Fruit fly (Drosophila melanogaster) whole organism, embryonic: Measurements from ENCODE around the gene CG17154.

Experiments used
- Adf1 ChIP-seq: fragments of 200-800 bp; sonication (Bioruptor generic); IDR thresholded peaks from 2 replicates; pipeline ENCODE4 v1.3.6; 2022; ENCODE audit warnings: missing biosample characterization, missing genetic modification characterization
- Bteb2 ChIP-seq: fragments of 200-800 bp; sonication (Bioruptor generic); optimal IDR thresholded peaks from 2 replicates; lab custom pipeline; 2016; ENCODE audit warnings: missing biosample characterization, missing genetic modification characterization
- CG10431 ChIP-seq: fragments of 200-800 bp; sonication (Bioruptor generic); optimal IDR thresholded peaks from 3 replicates; lab custom pipeline; 2018; ENCODE audit warnings: missing biosample characterization, mild to moderate bottlenecking, missing genetic modification characterization
- CG12299 ChIP-seq: fragments of 200-800 bp; sonication (Bioruptor generic); optimal IDR thresholded peaks from 2 replicates; lab custom pipeline; 2018; ENCODE audit warnings: missing biosample characterization, mild to moderate bottlenecking, missing genetic modification characterization
- CG1792 ChIP-seq: fragments of 200-800 bp; sonication (Bioruptor generic); optimal IDR thresholded peaks from 2 replicates; lab custom pipeline; 2016; ENCODE audit warnings: missing biosample characterization, missing genetic modification characterization
- CG2129 ChIP-seq: fragments of 200-800 bp; sonication (Bioruptor generic); IDR thresholded peaks from 2 replicates; pipeline ENCODE4 v1.3.6; 2022; ENCODE audit warnings: missing biosample characterization, missing genetic modification characterization; ENCODE audit not compliant: partially characterized antibody
- CG31388 ChIP-seq: fragments of 200-800 bp; sonication (Bioruptor generic); optimal IDR thresholded peaks from 2 replicates; lab custom pipeline; 2016; ENCODE audit warnings: missing biosample characterization, missing genetic modification characterization
- CG3726 ChIP-seq: fragments of 200-800 bp; sonication (Bioruptor generic); IDR thresholded peaks from 3 replicates; pipeline ENCODE4, ENCODE4 v1.3.6; 2022; ENCODE audit warnings: missing biosample characterization, missing genetic modification characterization
- CG4282 ChIP-seq: fragments of 200-800 bp; sonication (Bioruptor generic); optimal IDR thresholded peaks from 2 replicates; lab custom pipeline; 2016; ENCODE audit warnings: missing biosample characterization, missing genetic modification characterization
- CG4854 ChIP-seq: fragments of 200-800 bp; sonication (Bioruptor generic); optimal IDR thresholded peaks from 2 replicates; lab custom pipeline; 2016; ENCODE audit warnings: missing biosample characterization, missing genetic modification characterization, inconsistent platforms
- CG7372 ChIP-seq: fragments of 200-800 bp; sonication (Bioruptor generic); IDR thresholded peaks from 2 replicates; pipeline ENCODE4 v1.3.6; 2022; ENCODE audit warnings: missing biosample characterization, missing genetic modification characterization
- CG8089 ChIP-seq: fragments of 200-800 bp; sonication (Bioruptor generic); optimal IDR thresholded peaks from 3 replicates; lab custom pipeline; 2016; ENCODE audit warnings: missing biosample characterization, missing genetic modification characterization
- CG8290 ChIP-seq, 3 experiments: fragments of 200-800 bp; sonication (Bioruptor generic); optimal IDR thresholded peaks; 2 replicates each; lab custom pipeline; 2016 to 2019; ENCODE audit warnings: missing biosample characterization in 3 of 3, missing genetic modification characterization in 3 of 3, mild to moderate bottlenecking in 2 of 3, moderate library complexity in 1 of 3
- CG9609 ChIP-seq: fragments of 200-800 bp; sonication (Bioruptor generic); optimal IDR thresholded peaks from 3 replicates; lab custom pipeline; 2016; ENCODE audit warnings: missing biosample characterization, missing genetic modification characterization
- CG9817 ChIP-seq: fragments of 200-800 bp; sonication (Bioruptor generic); optimal IDR thresholded peaks from 2 replicates; lab custom pipeline; 2018; ENCODE audit warnings: missing biosample characterization, mild to moderate bottlenecking, missing genetic modification characterization, moderate library complexity
- CG9932 ChIP-seq: fragments of 200-800 bp; sonication (Bioruptor generic); IDR thresholded peaks from 2 replicates; pipeline ENCODE4 v1.3.6; 2022; ENCODE audit warnings: missing biosample characterization, missing genetic modification characterization
- CTCF ChIP-seq: fragments of 200-800 bp; sonication (Bioruptor generic); optimal IDR thresholded peaks from 2 replicates; lab custom pipeline; 2017; ENCODE audit warnings: missing biosample characterization, mild to moderate bottlenecking, missing genetic modification characterization, moderate library complexity
- Deaf1 ChIP-seq: fragments of 200-800 bp; optimal IDR thresholded peaks from 3 replicates; lab custom pipeline; 2019; ENCODE audit warnings: missing biosample characterization, mild to moderate bottlenecking, missing genetic modification characterization, moderate library complexity
- Dek ChIP-seq: fragments of 200-800 bp; sonication (Bioruptor generic); optimal IDR thresholded peaks from 3 replicates; lab custom pipeline; 2019; ENCODE audit warnings: missing biosample characterization, mild to moderate bottlenecking, missing genetic modification characterization, moderate library complexity
- Dip3 ChIP-seq: fragments of 200-800 bp; sonication (Bioruptor generic); optimal IDR thresholded peaks from 3 replicates; lab custom pipeline; 2016; ENCODE audit warnings: missing biosample characterization, missing genetic modification characterization
- Drgx ChIP-seq: fragments of 200-800 bp; sonication (Bioruptor generic); IDR thresholded peaks from 2 replicates; pipeline ENCODE4 v1.3.6; 2022; ENCODE audit warnings: missing biosample characterization, missing genetic modification characterization
- Fer3 ChIP-seq: fragments of 200-800 bp; sonication (Bioruptor generic); optimal IDR thresholded peaks from 2 replicates; lab custom pipeline; 2018; ENCODE audit warnings: missing biosample characterization, mild to moderate bottlenecking, missing genetic modification characterization, moderate library complexity
- GATAe ChIP-seq: fragments of 200-800 bp; sonication (Bioruptor generic); conservative IDR thresholded peaks from 2 replicates; pipeline ENCODE4 v1.3.6; 2022; ENCODE audit warnings: missing biosample characterization, missing genetic modification characterization
- Hmr ChIP-seq: fragments of 200-800 bp; sonication (Bioruptor generic); optimal IDR thresholded peaks from 3 replicates; lab custom pipeline; 2017; ENCODE audit warnings: mild to moderate bottlenecking, missing biosample characterization, missing genetic modification reagents, missing genetic modification characterization
- Hmx ChIP-seq: fragments of 200-800 bp; sonication (Bioruptor generic); optimal IDR thresholded peaks from 2 replicates; lab custom pipeline; 2016; ENCODE audit warnings: missing biosample characterization, missing genetic modification characterization
- Hr39 ChIP-seq: fragments of >200 bp; optimal IDR thresholded peaks from 2 replicates; lab custom pipeline; 2017
- Kr ChIP-seq: fragments of 200-800 bp; sonication (Bioruptor generic); optimal IDR thresholded peaks from 2 replicates; lab custom pipeline; 2017; ENCODE audit warnings: missing biosample characterization, mild to moderate bottlenecking, missing genetic modification characterization
- Opbp ChIP-seq: fragments of 200-800 bp; sonication (Bioruptor generic); IDR thresholded peaks from 3 replicates; pipeline ENCODE4 v1.3.6; 2022; ENCODE audit warnings: missing biosample characterization, missing genetic modification characterization; ENCODE audit not compliant: partially characterized antibody
- Ssrp ChIP-seq: fragments of 200-800 bp; sonication (Bioruptor generic); optimal IDR thresholded peaks from 2 replicates; lab custom pipeline; 2018; ENCODE audit warnings: missing biosample characterization, mild to moderate bottlenecking, missing genetic modification characterization, moderate library complexity
- Vsx1 ChIP-seq: fragments of 200-800 bp; sonication (Bioruptor generic); optimal IDR thresholded peaks from 2 replicates; lab custom pipeline; 2017; ENCODE audit warnings: missing biosample characterization, mild to moderate bottlenecking, missing genetic modification characterization, missing genetic modification reagents
- YL-1 ChIP-seq: fragments of 200-800 bp; sonication (Bioruptor generic); optimal IDR thresholded peaks from 3 replicates; lab custom pipeline; 2017; ENCODE audit warnings: missing biosample characterization, mild to moderate bottlenecking, missing genetic modification characterization
- bcd ChIP-seq: fragments of 200-800 bp; sonication (Bioruptor generic); optimal IDR thresholded peaks from 2 replicates; lab custom pipeline; 2017; ENCODE audit warnings: missing biosample characterization, mild to moderate bottlenecking, missing genetic modification characterization
- btn ChIP-seq: fragments of 200-800 bp; sonication (Bioruptor generic); optimal IDR thresholded peaks from 2 replicates; lab custom pipeline; 2016; ENCODE audit warnings: missing biosample characterization, missing genetic modification characterization
- cad ChIP-seq: fragments of >200 bp; optimal IDR thresholded peaks from 2 replicates; lab custom pipeline; 2017; ENCODE audit warnings: missing biosample characterization, missing genetic modification characterization
- caup ChIP-seq: fragments of 200-800 bp; sonication (Bioruptor generic); optimal IDR thresholded peaks from 3 replicates; lab custom pipeline; 2017; ENCODE audit warnings: missing biosample characterization, mild to moderate bottlenecking, missing genetic modification characterization, moderate library complexity; ENCODE audit not compliant: severe bottlenecking
- crol ChIP-seq: fragments of 200-800 bp; sonication (Bioruptor generic); IDR thresholded peaks from 2 replicates; pipeline ENCODE4 v1.3.6; 2022; ENCODE audit warnings: missing biosample characterization, missing genetic modification characterization
- danr ChIP-seq: fragments of 200-800 bp; sonication (Bioruptor generic); IDR thresholded peaks from 2 replicates; pipeline ENCODE4 v1.3.6; 2022; ENCODE audit warnings: missing biosample characterization, missing genetic modification characterization
- dimm ChIP-seq: fragments of 200-800 bp; sonication (Bioruptor generic); IDR thresholded peaks from 2 replicates; pipeline ENCODE4 v1.3.6; 2022; ENCODE audit warnings: missing biosample characterization, missing genetic modification characterization
- ewg ChIP-seq: fragments of 200-800 bp; sonication (Bioruptor generic); optimal IDR thresholded peaks from 3 replicates; lab custom pipeline; 2017; ENCODE audit warnings: mild to moderate bottlenecking, missing biosample characterization, missing genetic modification reagents, missing genetic modification characterization
- fd96Cb ChIP-seq: fragments of 200-800 bp; sonication (Bioruptor generic); optimal IDR thresholded peaks from 2 replicates; lab custom pipeline; 2018; ENCODE audit warnings: missing biosample characterization, mild to moderate bottlenecking, missing genetic modification characterization, moderate library complexity
- fru ChIP-seq: fragments of >200 bp; optimal IDR thresholded peaks from 2 replicates; lab custom pipeline; 2017
- fu2 ChIP-seq: fragments of 200-800 bp; sonication (Bioruptor generic); optimal IDR thresholded peaks from 2 replicates; lab custom pipeline; 2016; ENCODE audit warnings: missing biosample characterization, missing genetic modification characterization
- grau ChIP-seq: fragments of 200-800 bp; optimal IDR thresholded peaks from 3 replicates; lab custom pipeline; 2019; ENCODE audit warnings: missing biosample characterization, mild to moderate bottlenecking, missing genetic modification characterization, moderate library complexity
- jumu ChIP-seq: fragments of 200-800 bp; sonication (Bioruptor generic); optimal IDR thresholded peaks from 3 replicates; lab custom pipeline; 2016; ENCODE audit warnings: missing biosample characterization, missing genetic modification characterization
- pb ChIP-seq: fragments of 200-800 bp; sonication (Bioruptor generic); optimal IDR thresholded peaks from 3 replicates; lab custom pipeline; 2016; ENCODE audit warnings: missing biosample characterization, missing genetic modification characterization
- pita ChIP-seq: fragments of 200-800 bp; sonication (Bioruptor generic); optimal IDR thresholded peaks from 2 replicates; lab custom pipeline; 2017; ENCODE audit warnings: missing biosample characterization, mild to moderate bottlenecking, missing genetic modification characterization
- unpg ChIP-seq: fragments of 200-800 bp; sonication (Bioruptor generic); optimal IDR thresholded peaks from 3 replicates; lab custom pipeline; 2018; ENCODE audit warnings: missing biosample characterization, mild to moderate bottlenecking, missing genetic modification characterization, moderate library complexity
- vvl ChIP-seq: fragments of 200-800 bp; sonication (Bioruptor generic); IDR thresholded peaks from 2 replicates; pipeline ENCODE4 v1.3.6; 2022; ENCODE audit warnings: missing biosample characterization, missing genetic modification characterization
- wdn ChIP-seq: fragments of 200-800 bp; sonication (Bioruptor generic); IDR thresholded peaks from 2 replicates; pipeline ENCODE4 v1.3.6; 2022; ENCODE audit warnings: missing biosample characterization, missing genetic modification characterization
- zf30C ChIP-seq: fragments of 200-800 bp; sonication (Bioruptor generic); optimal IDR thresholded peaks from 3 replicates; lab custom pipeline; 2018; ENCODE audit warnings: missing biosample characterization, mild to moderate bottlenecking, missing genetic modification characterization

The CG17154 gene

dm6 chr3L:12111081-12111958, 22.9 kb downstream of the CG17154 start (continued):
- no peak for TF ChIP-seq pb (GFP tag; lab: Kevin White, UChicago)
- TF ChIP-seq Vsx1 (GFP tag; lab: Kevin White, UChicago): peak; percentile 69
- peak; percentile 73 for TF ChIP-seq bcd
- TF ChIP-seq CG3726 (GFP tag; lab: Robert Waterston, UW): peak; percentile 63; the same call in 1 of the 3 replicates
- TF ChIP-seq Hmr (GFP tag; lab: Kevin White, UChicago): no peak
- TF ChIP-seq CG12299 (tag; lab: Kevin White, UChicago): peak; percentile 52
- no peak for TF ChIP-seq CG31388 (GFP tag; lab: Kevin White, UChicago)
- peak; percentile 86 for TF ChIP-seq fd96Cb (tag; lab: Kevin White, UChicago)
- no peak for TF ChIP-seq Dip3
- TF ChIP-seq danr: peak; percentile 50; the same call in 1 of the 2 replicates
- peak; percentile 12 for TF ChIP-seq Bteb2 (GFP tag; lab: Kevin White, UChicago)
- TF ChIP-seq ewg (GFP tag; lab: Kevin White, UChicago): peak; percentile 64
- TF ChIP-seq CG8290 (GFP tag; optimal IDR thresholded peaks at IDR 0.05; lab: Kevin White, UChicago): peak; percentile 48
- TF ChIP-seq CG8290 (tag; optimal IDR thresholded peaks at IDR 0.05; lab: Kevin White, UChicago): no peak
- TF ChIP-seq Hr39 (lab: Kevin White, UChicago): no peak
- TF ChIP-seq dimm (GFP tag; lab: Robert Waterston, UW): no peak
- no peak for TF ChIP-seq CG8089 (GFP tag; lab: Kevin White, UChicago)
- TF ChIP-seq Dek (tag; lab: Kevin White, UChicago): peak; percentile 66
- TF ChIP-seq crol (GFP tag; lab: Robert Waterston, UW): no peak
- TF ChIP-seq jumu: peak; percentile 0
- no peak for TF ChIP-seq GATAe
- TF ChIP-seq Fer3 (tag; lab: Kevin White, UChicago): peak; percentile 79
- TF ChIP-seq grau (tag; lab: Kevin White, UChicago): peak; percentile 92
- TF ChIP-seq Ssrp (tag; lab: Kevin White, UChicago): peak; percentile 93
- peak; percentile 79 for TF ChIP-seq vvl (GFP tag; lab: Robert Waterston, UW)
- TF ChIP-seq CG4854: no peak
- TF ChIP-seq CG9609: peak; percentile 27
- TF ChIP-seq pita: no peak
- no peak; the same call in 1 of the 2 replicates for TF ChIP-seq wdn (GFP tag; lab: Robert Waterston, UW)
- TF ChIP-seq Drgx (GFP tag; lab: Robert Waterston, UW): peak; percentile 14; the same call in 1 of the 2 replicates
- TF ChIP-seq Kr (GFP tag; lab: Kevin White, UChicago): peak; percentile 14
- TF ChIP-seq Adf1 (GFP tag; lab: Robert Waterston, UW): no peak
- peak; percentile 49; the same call in 1 of the 2 replicates for TF ChIP-seq CG7372 (GFP tag; lab: Robert Waterston, UW)
- no peak for TF ChIP-seq CTCF (GFP tag; lab: Kevin White, UChicago)
- no peak; the same call in 1 of the 2 replicates for TF ChIP-seq CG9932 (GFP tag; lab: Robert Waterston, UW)
- TF ChIP-seq unpg (GFP tag; lab: Kevin White, UChicago): peak; percentile 86
- TF ChIP-seq CG4282 (GFP tag; lab: Kevin White, UChicago): no peak
- TF ChIP-seq Opbp (GFP tag; lab: Robert Waterston, UW): no peak
- no peak for TF ChIP-seq cad (GFP tag; lab: Kevin White, UChicago)
- TF ChIP-seq fru: no peak
- TF ChIP-seq Hmx (GFP tag; lab: Kevin White, UChicago): no peak
- TF ChIP-seq Deaf1 (tag; lab: Kevin White, UChicago): peak; percentile 70
- TF ChIP-seq fu2 (GFP tag; lab: Kevin White, UChicago): no peak
- no peak for TF ChIP-seq CG2129 (GFP tag; lab: Robert Waterston, UW)
- TF ChIP-seq YL-1 (GFP tag; lab: Kevin White, UChicago): no peak
- no peak for TF ChIP-seq CG1792 (GFP tag; lab: Kevin White, UChicago)
- TF ChIP-seq zf30C (GFP tag; lab: Kevin White, UChicago): peak; percentile 71
- peak; percentile 45 for TF ChIP-seq CG9817 (tag; lab: Kevin White, UChicago)
- peak; percentile 65 for TF ChIP-seq caup (GFP tag; lab: Kevin White, UChicago)
- no peak for TF ChIP-seq btn (GFP tag; lab: Kevin White, UChicago)
- TF ChIP-seq CG10431: peak; percentile 63
